Worm (Caenorhabditis elegans): Measurements from ENCODE around the gene C17B7.14.

C17B7.14 gene

DNA sequence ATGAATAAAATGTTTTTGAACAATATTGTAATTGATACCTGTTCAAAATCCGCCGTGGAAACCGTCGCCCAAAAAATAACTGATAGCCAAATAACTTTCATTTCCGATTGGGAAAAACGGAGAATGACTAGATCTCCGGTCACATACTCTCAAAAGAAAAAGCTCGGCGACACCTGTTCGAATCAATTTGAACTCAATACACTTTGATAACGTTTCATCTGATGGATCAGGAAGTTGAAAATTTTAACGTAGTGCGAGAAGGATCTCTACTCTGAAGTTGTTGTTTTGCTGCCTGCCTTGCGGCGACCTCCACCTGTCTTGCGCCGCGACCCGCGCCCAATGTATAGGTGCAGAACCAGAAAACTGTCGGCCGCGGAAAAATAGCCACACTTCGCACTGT, 47.2 kb downstream of the C17B7.14 start, which contains the start of gene T28A11.20:
Gene T28A11.20, minus strand, starts transcription at position 101 of the 400 bp plus-strand sequence.
- TF ChIP-seq rpc-1 (optimal IDR thresholded peaks at IDR 0.05) (no peak), rpc-1 (tag; optimal IDR thresholded peaks at IDR 0.05) (no peak), snpc-3.4 (tag; optimal IDR thresholded peaks at IDR 0.05) (no peak), F39B2.1 (GFP tag; IDR thresholded peaks at IDR 0.05) (no peak), mxl-1 (tag; optimal IDR thresholded peaks at IDR 0.05) (no peak), zim-3 (tag; optimal IDR thresholded peaks at IDR 0.05) (no peak), hrde-1 (tag; optimal IDR thresholded peaks at IDR 0.05; ENCODE audit: borderline replicate concordance) (no peak), gei-17 (GFP tag; optimal IDR thresholded peaks at IDR 0.05) (no peak)
